Fruit fly (Drosophila melanogaster): Measurements from ENCODE around the gene CG42542.

Gene CG42542

dm6 chr3R:15242186-15243045 is 46.0 kb downstream of the CG42542 start, which contains the start of the genes tefu and Hsc70-4 (continued):
- TF ChIP-seq Blimp-1 (GFP tag; optimal IDR thresholded peaks at IDR 0.05) (peak; percentile 1), achi (GFP tag; optimal IDR thresholded peaks at IDR 0.05) (no peak), CG6854 (GFP tag; optimal IDR thresholded peaks at IDR 0.05) (peak; percentile 26), dac (GFP tag; optimal IDR thresholded peaks at IDR 0.05) (peak; percentile 33), salr (GFP tag; optimal IDR thresholded peaks at IDR 0.05) (peak in 1 of 2 experiments; percentile 60), CG9139 (GFP tag; optimal IDR thresholded peaks at IDR 0.05) (no peak), cyc (GFP tag; optimal IDR thresholded peaks at IDR 0.05) (peak; percentile 80), fd85E (GFP tag; optimal IDR thresholded peaks at IDR 0.05) (no peak), dsx (GFP tag; optimal IDR thresholded peaks at IDR 0.05; ENCODE audit: poor library complexity, severe bottlenecking) (peak; percentile 38), esn (GFP tag; optimal IDR thresholded peaks at IDR 0.05) (peak; percentile 71), CG34406 (GFP tag; optimal IDR thresholded peaks at IDR 0.05) (no peak), CG16779 (tag; optimal IDR thresholded peaks at IDR 0.05) (peak; percentile 6), CG11762 (GFP tag; optimal IDR thresholded peaks at IDR 0.05; ENCODE audit: insufficient read depth) (peak; percentile 31), Hr38 (GFP tag; optimal IDR thresholded peaks at IDR 0.05) (no peak), Eip75B (GFP tag; optimal IDR thresholded peaks at IDR 0.05) (no peak), CG31627 (GFP tag; optimal IDR thresholded peaks at IDR 0.05) (peak; percentile 87), CG3032 (tag; optimal IDR thresholded peaks at IDR 0.05) (peak; percentile 85), CG6276 (GFP tag; optimal IDR thresholded peaks at IDR 0.05) (no peak), CG6163 (GFP tag; IDR thresholded peaks at IDR 0.05) (peak; percentile 75; the same call in 2 of the 3 replicates), Smox (GFP tag; optimal IDR thresholded peaks at IDR 0.05) (no peak), topi (GFP tag; optimal IDR thresholded peaks at IDR 0.05) (no peak), vri (GFP tag; optimal IDR thresholded peaks at IDR 0.05) (no peak), pdm3 (GFP tag; optimal IDR thresholded peaks at IDR 0.05) (no peak), Eip78C (GFP tag) (no peak), CG7368 (GFP tag; optimal IDR thresholded peaks at IDR 0.05) (no peak), fd59A (GFP tag; optimal IDR thresholded peaks at IDR 0.05) (peak; percentile 42), ss (GFP tag; optimal IDR thresholded peaks at IDR 0.05) (no peak), Eip93F (GFP tag; optimal IDR thresholded peaks at IDR 0.05) (peak; percentile 66), CG10669 (GFP tag; optimal IDR thresholded peaks at IDR 0.05) (no peak), CG11902 (GFP tag; optimal IDR thresholded peaks at IDR 0.05) (peak; percentile 76), CG11294 (GFP tag; IDR thresholded peaks at IDR 0.05) (peak; percentile 67), CG8119 (GFP tag; IDR thresholded peaks at IDR 0.05) (peak; percentile 53), Sox15 (GFP tag; optimal IDR thresholded peaks at IDR 0.05) (peak; percentile 81), Ets21C (GFP tag; optimal IDR thresholded peaks at IDR 0.05) (peak; percentile 81), acj6 (GFP tag; optimal IDR thresholded peaks at IDR 0.05) (no peak), Sox102F (GFP tag; optimal IDR thresholded peaks at IDR 0.05) (no peak)

DNA sequence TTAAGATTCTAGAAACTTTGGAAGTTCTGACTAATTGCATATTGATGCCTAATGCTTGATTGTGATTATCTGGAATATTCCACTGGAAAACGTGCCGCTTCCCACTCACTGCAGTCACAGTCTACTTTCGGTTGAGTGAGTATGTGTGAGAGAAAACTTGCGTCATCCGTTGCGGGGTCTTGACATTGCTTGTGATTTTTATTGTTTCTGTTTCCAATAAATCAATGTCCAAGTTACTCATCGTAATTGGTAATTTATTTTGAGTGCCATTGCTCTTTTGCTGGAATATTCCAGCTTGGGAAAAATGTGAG is 46.6 kb downstream of the CG42542 start:
- TF ChIP-seq CG1621 (tag; optimal IDR thresholded peaks at IDR 0.05): no peak
- TF ChIP-seq vri (GFP tag; optimal IDR thresholded peaks at IDR 0.05): peak; percentile 41

DNA sequence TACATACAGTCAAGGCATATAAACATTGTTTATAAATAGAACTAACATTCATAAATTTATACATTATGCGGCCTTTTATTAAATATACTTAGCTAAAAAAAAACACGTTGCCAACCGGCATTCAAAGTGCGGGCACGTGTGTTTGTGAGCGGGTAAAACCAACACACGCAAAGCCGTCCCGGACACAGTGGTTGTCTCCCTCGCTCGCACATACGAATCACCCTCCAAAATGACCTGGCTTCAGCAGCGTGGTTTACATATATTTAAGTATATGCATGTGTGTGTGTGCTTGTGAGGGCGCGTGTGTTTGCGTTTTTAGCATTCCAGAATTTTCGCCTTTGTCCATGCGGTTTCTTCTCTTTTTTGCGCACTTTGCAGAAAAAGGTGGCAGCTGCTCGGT is 47.1 kb downstream of the CG42542 start:
- TF ChIP-seq pdm3 (GFP tag; optimal IDR thresholded peaks at IDR 0.05) (peak; percentile 2), ss (GFP tag; optimal IDR thresholded peaks at IDR 0.05) (peak; percentile 31 to 41), CG9139 (GFP tag; optimal IDR thresholded peaks at IDR 0.05) (no peak), Lpt (GFP tag; optimal IDR thresholded peaks at IDR 0.05) (no peak), svp (GFP tag) (peak; percentile 91), Gug (GFP tag; IDR thresholded peaks at IDR 0.05) (no peak), CG6163 (GFP tag; IDR thresholded peaks at IDR 0.05) (peak; percentile 60), Eip78C (GFP tag) (peak; percentile 73), CG3032 (tag; optimal IDR thresholded peaks at IDR 0.05) (no peak), Sox102F (GFP tag; optimal IDR thresholded peaks at IDR 0.05) (peak; percentile 33), Met (GFP tag; optimal IDR thresholded peaks at IDR 0.05) (peak; percentile 41), dsx (GFP tag; optimal IDR thresholded peaks at IDR 0.05; ENCODE audit: poor library complexity, severe bottlenecking) (no peak), Blimp-1 (GFP tag; optimal IDR thresholded peaks at IDR 0.05) (no peak), fkh (GFP tag; optimal IDR thresholded peaks at IDR 0.05) (peak; percentile 57), Hr4 (GFP tag; optimal IDR thresholded peaks at IDR 0.05) (no peak), fd59A (GFP tag; optimal IDR thresholded peaks at IDR 0.05) (no peak), CG8319 (GFP tag; optimal IDR thresholded peaks at IDR 0.05) (no peak), fd85E (GFP tag; optimal IDR thresholded peaks at IDR 0.05) (no peak), OdsH (GFP tag; optimal IDR thresholded peaks at IDR 0.05) (no peak), CG11762 (GFP tag; optimal IDR thresholded peaks at IDR 0.05; ENCODE audit: insufficient read depth) (no peak), CG6276 (GFP tag; optimal IDR thresholded peaks at IDR 0.05) (no peak), Hr39 (GFP tag; optimal IDR thresholded peaks at IDR 0.05) (no peak), Ets21C (GFP tag; optimal IDR thresholded peaks at IDR 0.05) (no peak)
